Fruit fly (Drosophila melanogaster) whole organism, embryonic: ENCODE data around the gene CG5265.

ENCODE experiments used
- Awh ChIP-seq: fragments of 200-800 bp; sonication (Bioruptor generic); IDR thresholded peaks from 2 replicates; pipeline ENCODE4, ENCODE4 v1.3.6; 2022; ENCODE audit warnings: missing biosample characterization, missing genetic modification characterization
- Bdp1 ChIP-seq: fragments of 200-800 bp; sonication (Bioruptor generic); optimal IDR thresholded peaks from 3 replicates; lab custom pipeline; 2016; ENCODE audit warnings: missing biosample characterization, missing genetic modification characterization
- CG10565 ChIP-seq: fragments of 200-800 bp; sonication (Bioruptor generic); optimal IDR thresholded peaks from 3 replicates; lab custom pipeline; 2016; ENCODE audit warnings: missing biosample characterization, mild to moderate bottlenecking, missing genetic modification characterization
- CG11247 ChIP-seq: fragments of 200-800 bp; sonication (Bioruptor generic); IDR thresholded peaks from 2 replicates; pipeline ENCODE4 v1.3.6; 2022; ENCODE audit warnings: missing biosample characterization, missing genetic modification characterization
- CG11560 ChIP-seq: fragments of 200-800 bp; sonication (Bioruptor generic); IDR thresholded peaks from 3 replicates; pipeline ENCODE4 v1.3.6; 2022; ENCODE audit warnings: missing biosample characterization, missing genetic modification characterization
- CG11695 ChIP-seq: fragments of 200-800 bp; sonication (Bioruptor generic); IDR thresholded peaks from 3 replicates; pipeline ENCODE4 v1.3.6; 2022; ENCODE audit warnings: missing biosample characterization, missing genetic modification characterization
- CG13123 ChIP-seq: fragments of 200-800 bp; sonication (Bioruptor generic); optimal IDR thresholded peaks from 2 replicates; lab custom pipeline; 2016; ENCODE audit warnings: missing biosample characterization, missing genetic modification characterization
- CG13424 ChIP-seq: fragments of 200-800 bp; sonication (Bioruptor generic); optimal IDR thresholded peaks from 2 replicates; lab custom pipeline; 2019; ENCODE audit warnings: missing biosample characterization, mild to moderate bottlenecking, missing genetic modification characterization, moderate library complexity
- CG14710 ChIP-seq: fragments of 200-800 bp; sonication (Bioruptor generic); optimal IDR thresholded peaks from 3 replicates; lab custom pipeline; 2019; ENCODE audit warnings: missing biosample characterization, mild to moderate bottlenecking, missing genetic modification characterization, moderate library complexity
- CG14965 ChIP-seq: fragments of 200-800 bp; sonication (Bioruptor generic); optimal IDR thresholded peaks from 2 replicates; lab custom pipeline; 2016; ENCODE audit warnings: missing biosample characterization, missing genetic modification characterization, borderline replicate concordance
- CG15696 ChIP-seq: fragments of 200-800 bp; sonication (Bioruptor generic); optimal IDR thresholded peaks from 2 replicates; lab custom pipeline; 2019; ENCODE audit warnings: missing biosample characterization, mild to moderate bottlenecking, missing genetic modification characterization, moderate library complexity
- CG17328 ChIP-seq: fragments of 200-800 bp; sonication (Bioruptor generic); IDR thresholded peaks from 2 replicates; pipeline ENCODE4 v1.3.6; 2022; ENCODE audit warnings: missing biosample characterization, missing genetic modification characterization
- CG17385 ChIP-seq: fragments of 200-800 bp; sonication (Bioruptor generic); optimal IDR thresholded peaks from 3 replicates; lab custom pipeline; 2018; ENCODE audit warnings: missing biosample characterization, mild to moderate bottlenecking, missing genetic modification characterization
- CG2712 ChIP-seq: fragments of 200-800 bp; optimal IDR thresholded peaks from 3 replicates; lab custom pipeline; 2019; ENCODE audit warnings: missing biosample characterization, mild to moderate bottlenecking, missing genetic modification characterization, moderate library complexity
- CG2889 ChIP-seq: fragments of 200-800 bp; sonication (Bioruptor generic); IDR thresholded peaks from 3 replicates; pipeline ENCODE4 v1.3.6; 2022; ENCODE audit warnings: missing biosample characterization, missing genetic modification characterization
- CG34422 ChIP-seq: fragments of 200-800 bp; sonication (Bioruptor generic); IDR thresholded peaks from 3 replicates; pipeline ENCODE4 v1.3.6; 2022; ENCODE audit warnings: missing biosample characterization, missing genetic modification characterization
- CG3995 ChIP-seq: fragments of 200-800 bp; sonication (Bioruptor generic); optimal IDR thresholded peaks from 3 replicates; lab custom pipeline; 2016; ENCODE audit warnings: missing biosample characterization, missing genetic modification characterization
- CG43689 ChIP-seq: fragments of 200-800 bp; sonication (Bioruptor generic); IDR thresholded peaks from 2 replicates; pipeline ENCODE4 v1.3.6; 2022; ENCODE audit warnings: missing biosample characterization, missing genetic modification characterization
- CG6765 ChIP-seq: fragments of 200-800 bp; sonication (Bioruptor generic); optimal IDR thresholded peaks from 3 replicates; lab custom pipeline; 2017; ENCODE audit warnings: missing biosample characterization, mild to moderate bottlenecking, missing genetic modification characterization
- CG7372 ChIP-seq: fragments of 200-800 bp; sonication (Bioruptor generic); IDR thresholded peaks from 2 replicates; pipeline ENCODE4 v1.3.6; 2022; ENCODE audit warnings: missing biosample characterization, missing genetic modification characterization
- CG8924 ChIP-seq: fragments of 200-800 bp; optimal IDR thresholded peaks from 3 replicates; lab custom pipeline; 2019; ENCODE audit warnings: missing biosample characterization, mild to moderate bottlenecking, missing genetic modification characterization, moderate library complexity
- CG9437 ChIP-seq: fragments of 200-800 bp; sonication (Bioruptor generic); optimal IDR thresholded peaks from 2 replicates; lab custom pipeline; 2018; ENCODE audit warnings: missing biosample characterization, mild to moderate bottlenecking, missing genetic modification characterization
- D ChIP-seq, 2 experiments: fragments of 200-800 bp in 1 of 2; fragments of >200 bp in 1 of 2; sonication (Bioruptor generic) in 1 of 2; optimal IDR thresholded peaks; 2 replicates in 1 of 2; 3 replicates in 1 of 2; lab custom pipeline; 2017; ENCODE audit warnings: mild to moderate bottlenecking in 1 of 2, missing biosample characterization in 1 of 2, missing genetic modification characterization in 1 of 2, missing genetic modification reagents in 1 of 2
- Dad ChIP-seq: fragments of 200-800 bp; sonication (Bioruptor generic); optimal IDR thresholded peaks from 3 replicates; lab custom pipeline; 2016; ENCODE audit warnings: missing biosample characterization, missing genetic modification characterization
- Deaf1 ChIP-seq: fragments of 200-800 bp; optimal IDR thresholded peaks from 3 replicates; lab custom pipeline; 2019; ENCODE audit warnings: missing biosample characterization, mild to moderate bottlenecking, missing genetic modification characterization, moderate library complexity
- Fer2 ChIP-seq: fragments of 200-800 bp; sonication (Bioruptor generic); optimal IDR thresholded peaks from 2 replicates; lab custom pipeline; 2018; ENCODE audit warnings: missing biosample characterization, mild to moderate bottlenecking, missing genetic modification characterization, moderate library complexity
- Gsc ChIP-seq: fragments of 200-800 bp; sonication (Bioruptor generic); IDR thresholded peaks from 2 replicates; pipeline ENCODE4 v1.3.6; 2022; ENCODE audit warnings: missing biosample characterization, missing genetic modification characterization
- Gug ChIP-seq: fragments of 200-800 bp; sonication (Bioruptor generic); IDR thresholded peaks from 4 replicates; pipeline ENCODE4 v1.3.6; 2022; ENCODE audit warnings: missing biosample characterization, missing genetic modification characterization
- H2.0 ChIP-seq: fragments of 200-800 bp; sonication (Bioruptor generic); IDR thresholded peaks from 2 replicates; pipeline ENCODE4 v1.3.6; 2022; ENCODE audit warnings: missing biosample characterization, missing genetic modification characterization
- HmgZ ChIP-seq: fragments of 200-800 bp; sonication (Bioruptor generic); optimal IDR thresholded peaks from 2 replicates; lab custom pipeline; 2018; ENCODE audit warnings: missing biosample characterization, mild to moderate bottlenecking, missing genetic modification characterization
- MESR4 ChIP-seq: fragments of 200-800 bp; sonication (Bioruptor generic); optimal IDR thresholded peaks from 2 replicates; lab custom pipeline; 2018; ENCODE audit warnings: missing biosample characterization, mild to moderate bottlenecking, missing genetic modification characterization, moderate library complexity
- Ptx1 ChIP-seq: fragments of 200-800 bp; sonication (Bioruptor generic); IDR thresholded peaks from 2 replicates; pipeline ENCODE4 v1.3.6; 2022; ENCODE audit warnings: missing biosample characterization, missing genetic modification characterization
- Ravus ChIP-seq: fragments of 200-800 bp; sonication (Bioruptor generic); IDR thresholded peaks from 2 replicates; pipeline ENCODE4 v1.3.6; 2022; ENCODE audit warnings: missing biosample characterization, missing genetic modification characterization
- Rx ChIP-seq: fragments of 200-800 bp; sonication (Bioruptor generic); IDR thresholded peaks from 2 replicates; pipeline ENCODE4 v1.3.6; 2022; ENCODE audit warnings: missing biosample characterization, missing genetic modification characterization
- Sox102F ChIP-seq: fragments of 200-800 bp; sonication (Bioruptor generic); optimal IDR thresholded peaks from 2 replicates; lab custom pipeline; 2018; ENCODE audit warnings: missing biosample characterization, mild to moderate bottlenecking, missing genetic modification characterization, moderate library complexity
- Usf ChIP-seq: fragments of 200-800 bp; sonication (Bioruptor generic); optimal IDR thresholded peaks from 2 replicates; lab custom pipeline; 2017; ENCODE audit warnings: missing genotype, missing biosample characterization, missing genetic modification characterization
- Xbp1 ChIP-seq: fragments of 200-800 bp; sonication (Bioruptor generic); optimal IDR thresholded peaks from 3 replicates; lab custom pipeline; 2016; ENCODE audit warnings: missing biosample characterization, mild to moderate bottlenecking, missing genetic modification characterization
- ap ChIP-seq: fragments of 200-800 bp; sonication (Bioruptor generic); IDR thresholded peaks from 2 replicates; pipeline ENCODE4 v1.3.6; 2022; ENCODE audit warnings: missing biosample characterization, missing genetic modification characterization
- cas ChIP-seq: fragments of 200-800 bp; sonication (Bioruptor generic); IDR thresholded peaks from 2 replicates; pipeline ENCODE4 v1.3.6; 2022; ENCODE audit warnings: missing biosample characterization, missing genetic modification characterization
- dimm ChIP-seq: fragments of 200-800 bp; sonication (Bioruptor generic); IDR thresholded peaks from 2 replicates; pipeline ENCODE4 v1.3.6; 2022; ENCODE audit warnings: missing biosample characterization, missing genetic modification characterization
- dm ChIP-seq: fragments of 200-800 bp; sonication (Bioruptor generic); optimal IDR thresholded peaks from 3 replicates; lab custom pipeline; 2016; ENCODE audit warnings: missing biosample characterization, missing genetic modification characterization
- dysf ChIP-seq: fragments of 200-800 bp; sonication (Bioruptor generic); IDR thresholded peaks from 3 replicates; pipeline ENCODE4 v1.3.6; 2022; ENCODE audit warnings: missing biosample characterization, missing genetic modification characterization
- gcm2 ChIP-seq: fragments of 200-800 bp; sonication (Bioruptor generic); optimal IDR thresholded peaks from 2 replicates; lab custom pipeline; 2016; ENCODE audit warnings: missing biosample characterization, missing genetic modification characterization
- inv ChIP-seq: fragments of 200-800 bp; sonication (Bioruptor generic); IDR thresholded peaks from 2 replicates; pipeline ENCODE4 v1.3.6; 2022; ENCODE audit warnings: missing biosample characterization, missing genetic modification characterization; ENCODE audit not compliant: partially characterized antibody
- lbe ChIP-seq: fragments of 200-800 bp; sonication (Bioruptor generic); optimal IDR thresholded peaks from 2 replicates; lab custom pipeline; 2016; ENCODE audit warnings: missing biosample characterization, mild to moderate bottlenecking, missing genetic modification characterization
- psq ChIP-seq: fragments of 200-800 bp; sonication (Bioruptor generic); optimal IDR thresholded peaks from 2 replicates; lab custom pipeline; 2017; ENCODE audit warnings: missing biosample characterization, missing genetic modification characterization
- pum ChIP-seq: fragments of 200-800 bp; sonication (Bioruptor generic); optimal IDR thresholded peaks from 2 replicates; lab custom pipeline; 2016; ENCODE audit warnings: missing biosample characterization, missing genetic modification characterization
- repo ChIP-seq: fragments of 200-800 bp; sonication (Bioruptor generic); optimal IDR thresholded peaks from 2 replicates; lab custom pipeline; 2016; ENCODE audit warnings: missing biosample characterization, missing genetic modification characterization
- tna ChIP-seq: fragments of 200-800 bp; sonication (Bioruptor generic); IDR thresholded peaks from 2 replicates; pipeline ENCODE4 v1.3.6; 2022; ENCODE audit warnings: missing biosample characterization, missing genetic modification characterization; ENCODE audit not compliant: partially characterized antibody
- wdn ChIP-seq: fragments of 200-800 bp; sonication (Bioruptor generic); IDR thresholded peaks from 2 replicates; pipeline ENCODE4 v1.3.6; 2022; ENCODE audit warnings: missing biosample characterization, missing genetic modification characterization

Gene CG5265

DNA sequence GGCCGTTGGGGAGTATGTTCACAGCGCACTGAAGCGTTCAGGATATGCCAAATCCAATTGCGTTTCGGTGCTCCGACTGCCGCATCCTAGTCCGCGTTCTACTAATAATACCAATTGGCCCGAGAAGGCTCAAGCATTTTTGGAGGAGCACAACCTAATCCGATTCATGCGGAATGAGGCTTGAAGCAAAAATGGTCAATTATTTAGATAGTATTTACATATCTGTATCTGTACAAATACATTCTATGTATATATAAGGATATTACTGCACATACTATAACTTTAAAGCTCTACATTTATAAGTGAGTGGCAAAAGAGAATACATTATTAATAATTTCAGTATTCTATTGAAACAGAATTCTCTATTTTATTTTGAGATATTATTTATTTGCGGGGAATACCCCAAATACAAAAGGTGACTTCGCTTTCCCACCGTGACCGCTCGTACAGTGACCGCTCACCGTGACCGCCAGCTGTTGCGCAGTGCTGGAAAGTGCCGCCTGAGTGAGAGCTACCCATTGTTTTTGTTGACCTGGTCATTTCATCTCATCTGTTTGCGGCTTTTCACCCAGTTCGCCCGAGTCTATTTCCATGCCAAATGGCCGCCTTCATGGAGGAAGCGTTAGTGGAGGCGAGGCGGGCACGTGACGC, 12.7 kb downstream of the CG5265 start, which contains the start of gene CG5292 (continued):
- TF ChIP-seq CG17328 (GFP tag; lab: Robert Waterston, UW): peak; percentile 58
- 0 out of 3 replicates have a peak, but pooled peaks have one; percentile 33 for TF ChIP-seq CG11695 (GFP tag; lab: Robert Waterston, UW)
- peak; percentile 79; the same call in 2 of the 3 replicates for TF ChIP-seq CG34422 (GFP tag; lab: Robert Waterston, UW)
- TF ChIP-seq D (optimal IDR thresholded peaks at IDR 0.05; lab: Kevin White, UChicago): no peak
- TF ChIP-seq D (GFP tag; optimal IDR thresholded peaks at IDR 0.05; lab: Kevin White, UChicago): peak; percentile 39
- no peak for TF ChIP-seq Usf (GFP tag; lab: Kevin White, UChicago)
- TF ChIP-seq ap (GFP tag; lab: Robert Waterston, UW): no peak
- TF ChIP-seq CG43689: no peak
- TF ChIP-seq CG13424 (tag; lab: Kevin White, UChicago): peak; percentile 66
- TF ChIP-seq CG9437 (GFP tag; lab: Kevin White, UChicago): peak; percentile 8
- TF ChIP-seq MESR4: peak; percentile 66
- no peak for TF ChIP-seq CG14965
- no peak for TF ChIP-seq lbe (GFP tag; lab: Kevin White, UChicago)
- TF ChIP-seq CG11247: peak; percentile 47; the same call in 1 of the 2 replicates
- TF ChIP-seq cas (GFP tag; lab: Robert Waterston, UW): peak; percentile 40; the same call in 1 of the 2 replicates
- TF ChIP-seq CG8924 (tag; lab: Kevin White, UChicago): peak; percentile 61
- TF ChIP-seq CG3995 (GFP tag; lab: Kevin White, UChicago): peak; percentile 99
- TF ChIP-seq HmgZ (tag; lab: Kevin White, UChicago): peak; percentile 76
- no peak for TF ChIP-seq psq (GFP tag; lab: Kevin White, UChicago)
- 0 out of 2 replicates have a peak, but pooled peaks have one; percentile 37 for TF ChIP-seq CG7372 (GFP tag; lab: Robert Waterston, UW)
- TF ChIP-seq Ptx1 (GFP tag; lab: Robert Waterston, UW): peak; percentile 65
- TF ChIP-seq Gug (GFP tag; lab: Robert Waterston, UW): no peak
- TF ChIP-seq Awh (GFP tag; lab: Robert Waterston, UW): 0 out of 2 replicates have a peak, but pooled peaks have one; percentile 43
- TF ChIP-seq CG6765 (GFP tag; lab: Kevin White, UChicago): peak; percentile 36
- peak; percentile 64 for TF ChIP-seq Xbp1 (GFP tag; lab: Kevin White, UChicago)
- TF ChIP-seq Dad (GFP tag; lab: Kevin White, UChicago): peak; percentile 19
- TF ChIP-seq Deaf1 (tag; lab: Kevin White, UChicago): no peak
- TF ChIP-seq CG2712: peak; percentile 75
- no peak for TF ChIP-seq CG17385
- TF ChIP-seq CG2889 (GFP tag; lab: Robert Waterston, UW): no peak
- peak; percentile 36 for TF ChIP-seq CG15696 (tag; lab: Kevin White, UChicago)
- TF ChIP-seq inv (GFP tag; lab: Robert Waterston, UW): peak; percentile 19; the same call in 1 of the 2 replicates
- TF ChIP-seq CG11560: no peak
- peak; percentile 19 for TF ChIP-seq Fer2 (tag; lab: Kevin White, UChicago)
- TF ChIP-seq CG10565: no peak
- TF ChIP-seq Sox102F: no peak
- TF ChIP-seq wdn (GFP tag; lab: Robert Waterston, UW): no peak
- no peak for TF ChIP-seq pum (GFP tag; lab: Kevin White, UChicago)
- peak; percentile 78 for TF ChIP-seq dm
- TF ChIP-seq gcm2 (GFP tag; lab: Kevin White, UChicago): peak; percentile 12
- TF ChIP-seq tna (GFP tag; lab: Robert Waterston, UW): 0 out of 2 replicates have a peak, but pooled peaks have one; percentile 9
- peak; percentile 60; the same call in 2 of the 3 replicates for TF ChIP-seq dysf (GFP tag; lab: Robert Waterston, UW)
- TF ChIP-seq repo (GFP tag; lab: Kevin White, UChicago): peak; percentile 0
- no peak for TF ChIP-seq Ravus (GFP tag; lab: Robert Waterston, UW)
- peak; percentile 80 for TF ChIP-seq CG14710 (tag; lab: Kevin White, UChicago)
- TF ChIP-seq dimm (GFP tag; lab: Robert Waterston, UW): no peak
- TF ChIP-seq Bdp1: peak; percentile 9
- no peak for TF ChIP-seq Gsc
- peak; percentile 26; the same call in 1 of the 2 replicates for TF ChIP-seq H2.0 (GFP tag; lab: Robert Waterston, UW)
- no peak for TF ChIP-seq CG13123
- no peak for TF ChIP-seq Rx
